Fruit fly (Drosophila melanogaster) whole organism, wandering third instar larva: ENCODE measurements around the gene CG10175.

Experiments used
- Hr78 ChIP-seq: fragments of >200 bp; optimal IDR thresholded peaks from 2 replicates; lab custom pipeline; 2017; ENCODE audit warnings: missing biosample characterization, missing genetic modification characterization
- Sp1 ChIP-seq: fragments of 200-800 bp; sonication (Bioruptor generic); optimal IDR thresholded peaks from 3 replicates; lab custom pipeline; 2019; ENCODE audit warnings: missing biosample characterization, mild to moderate bottlenecking, missing genetic modification characterization, moderate library complexity
- h ChIP-seq: fragments of 200-800 bp; sonication (Bioruptor generic); optimal IDR thresholded peaks from 3 replicates; lab custom pipeline; 2016; ENCODE audit warnings: missing biosample characterization, mild to moderate bottlenecking, missing genetic modification characterization

dm6 chr3R:23526069-23526468, 4.7 kb downstream of the CG10175 start:
- TF ChIP-seq Hr78 (GFP tag; lab: Kevin White, UChicago) (no peak), h (GFP tag; lab: Kevin White, UChicago) (no peak), Sp1 (GFP tag; lab: Kevin White, UChicago) (no peak)
